Fruit fly (Drosophila melanogaster): Measurements from ENCODE around the gene ND-13B.

The ND-13B gene

DNA sequence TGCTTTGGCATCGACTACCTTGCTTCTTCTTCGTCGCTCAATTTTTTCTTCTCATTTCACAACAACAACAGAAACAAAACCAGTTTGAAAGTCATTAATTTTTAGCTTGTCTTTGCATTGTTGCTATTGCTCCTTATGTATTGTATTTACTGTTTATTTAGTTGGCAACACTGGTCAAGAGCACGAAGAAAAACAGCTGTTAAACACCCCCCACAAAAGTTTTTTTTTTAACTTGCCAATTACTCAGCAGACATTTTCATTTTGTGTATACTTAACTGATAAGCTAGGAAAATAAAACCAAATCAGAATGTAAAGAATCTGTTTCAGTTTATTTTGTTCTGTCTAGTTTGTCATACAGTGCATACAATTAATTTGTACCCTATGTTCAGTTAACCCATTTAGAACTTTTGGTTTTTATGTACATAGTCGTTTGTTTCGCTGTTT, 14.2 kb downstream of the ND-13B start (continued):
- TF ChIP-seq cyc (GFP tag; optimal IDR thresholded peaks at IDR 0.05) (no peak), svp (GFP tag) (no peak), pdm3 (GFP tag; optimal IDR thresholded peaks at IDR 0.05) (no peak), vri (GFP tag; optimal IDR thresholded peaks at IDR 0.05) (no peak), Gug (GFP tag; IDR thresholded peaks at IDR 0.05) (no peak), CG6854 (GFP tag; optimal IDR thresholded peaks at IDR 0.05) (no peak), spab (GFP tag; optimal IDR thresholded peaks at IDR 0.05) (no peak), Lpt (GFP tag; optimal IDR thresholded peaks at IDR 0.05) (no peak), Ets96B (tag; optimal IDR thresholded peaks at IDR 0.05) (peak; percentile 36), CG32006 (GFP tag; optimal IDR thresholded peaks at IDR 0.05) (peak; percentile 56), CG6808 (GFP tag; optimal IDR thresholded peaks at IDR 0.05) (peak; percentile 1), CG11902 (GFP tag; optimal IDR thresholded peaks at IDR 0.05) (no peak), CG11294 (GFP tag; IDR thresholded peaks at IDR 0.05) (0 out of 2 replicates have a peak, but pooled peaks have one; percentile 32), fd85E (GFP tag; optimal IDR thresholded peaks at IDR 0.05) (no peak), fd59A (GFP tag; optimal IDR thresholded peaks at IDR 0.05) (no peak), CG10631 (GFP tag; optimal IDR thresholded peaks at IDR 0.05) (no peak), CG8319 (GFP tag; optimal IDR thresholded peaks at IDR 0.05) (no peak), CG3032 (tag; optimal IDR thresholded peaks at IDR 0.05) (no peak), lz (GFP tag; optimal IDR thresholded peaks at IDR 0.05) (no peak), Ets21C (GFP tag; optimal IDR thresholded peaks at IDR 0.05) (no peak), CG15336 (GFP tag; IDR thresholded peaks at IDR 0.05) (no peak; the same call in 1 of the 2 replicates), esn (GFP tag; optimal IDR thresholded peaks at IDR 0.05) (peak; percentile 7), dac (GFP tag; optimal IDR thresholded peaks at IDR 0.05) (no peak), net (GFP tag; optimal IDR thresholded peaks at IDR 0.05) (peak; percentile 42), Hr39 (GFP tag; optimal IDR thresholded peaks at IDR 0.05) (no peak), Smox (GFP tag; optimal IDR thresholded peaks at IDR 0.05) (no peak), CG7368 (GFP tag; optimal IDR thresholded peaks at IDR 0.05) (no peak), Met (GFP tag; optimal IDR thresholded peaks at IDR 0.05) (peak; percentile 44), Eip78C (GFP tag) (peak; percentile 75)

dm6 chr3L:10678545-10679067, 15.3 kb downstream of the ND-13B start:
- TF ChIP-seq CG34406 (GFP tag; optimal IDR thresholded peaks at IDR 0.05) (peak; percentile 89), pdm3 (GFP tag; optimal IDR thresholded peaks at IDR 0.05) (peak; percentile 88), CG4318 (GFP tag; optimal IDR thresholded peaks at IDR 0.05) (peak; percentile 82), eg (GFP tag; IDR thresholded peaks at IDR 0.05) (peak; percentile 92), dsx (GFP tag; optimal IDR thresholded peaks at IDR 0.05; ENCODE audit: poor library complexity, severe bottlenecking) (peak; percentile 87), acj6 (GFP tag; optimal IDR thresholded peaks at IDR 0.05) (peak; percentile 85), CG6276 (GFP tag; optimal IDR thresholded peaks at IDR 0.05) (peak; percentile 88), Sox102F (GFP tag; optimal IDR thresholded peaks at IDR 0.05) (peak; percentile 85), CG10669 (GFP tag; optimal IDR thresholded peaks at IDR 0.05) (peak; percentile 87), fd59A (GFP tag; optimal IDR thresholded peaks at IDR 0.05) (peak; percentile 83), dac (GFP tag; optimal IDR thresholded peaks at IDR 0.05) (peak; percentile 76), Ets96B (tag; optimal IDR thresholded peaks at IDR 0.05) (peak; percentile 82), topi (GFP tag; optimal IDR thresholded peaks at IDR 0.05) (peak; percentile 88), CG6854 (GFP tag; optimal IDR thresholded peaks at IDR 0.05) (peak; percentile 35), CG11762 (GFP tag; optimal IDR thresholded peaks at IDR 0.05; ENCODE audit: insufficient read depth) (peak; percentile 77), CG7368 (GFP tag; optimal IDR thresholded peaks at IDR 0.05) (peak; percentile 66), Hr38 (GFP tag; optimal IDR thresholded peaks at IDR 0.05) (no peak), fkh (GFP tag; optimal IDR thresholded peaks at IDR 0.05) (peak; percentile 70), CG11902 (GFP tag; optimal IDR thresholded peaks at IDR 0.05) (peak; percentile 80), svp (GFP tag) (peak; percentile 96), Sox15 (GFP tag; optimal IDR thresholded peaks at IDR 0.05) (peak; percentile 65), Eip93F (GFP tag; optimal IDR thresholded peaks at IDR 0.05) (peak; percentile 46), Lpt (GFP tag; optimal IDR thresholded peaks at IDR 0.05) (peak; percentile 83), Eip78C (GFP tag) (peak; percentile 97), Eip75B (GFP tag; optimal IDR thresholded peaks at IDR 0.05) (peak; percentile 95), CG10631 (GFP tag; optimal IDR thresholded peaks at IDR 0.05) (peak; percentile 94), OdsH (GFP tag; optimal IDR thresholded peaks at IDR 0.05) (peak; percentile 87), CG3032 (tag; optimal IDR thresholded peaks at IDR 0.05) (peak; percentile 92), Hr4 (GFP tag; optimal IDR thresholded peaks at IDR 0.05) (peak; percentile 91), CG11294 (GFP tag; IDR thresholded peaks at IDR 0.05) (peak; percentile 90), CG6808 (GFP tag; optimal IDR thresholded peaks at IDR 0.05) (peak; percentile 88), cyc (GFP tag; optimal IDR thresholded peaks at IDR 0.05) (peak; percentile 80), Met (GFP tag; optimal IDR thresholded peaks at IDR 0.05) (peak; percentile 89), Hr39 (GFP tag; optimal IDR thresholded peaks at IDR 0.05) (peak; percentile 79), fd85E (GFP tag; optimal IDR thresholded peaks at IDR 0.05) (no peak), Smox (GFP tag; optimal IDR thresholded peaks at IDR 0.05) (peak; percentile 84), CG16779 (tag; optimal IDR thresholded peaks at IDR 0.05) (peak; percentile 84), lz (GFP tag; optimal IDR thresholded peaks at IDR 0.05) (peak; percentile 92)

Data from whole organism, prepupa.